Fruit fly (Drosophila melanogaster) whole organism, pupa: ENCODE measurements around the gene mthl8.

Source experiments
- Ets98B ChIP-seq: fragments of 200-800 bp; sonication (Bioruptor generic); IDR thresholded peaks from 2 replicates; pipeline ENCODE4 v1.3.6; 2022; ENCODE audit warnings: missing biosample characterization, missing genetic modification characterization
- fd96Ca ChIP-seq: fragments of 200-800 bp; sonication (Bioruptor generic); IDR thresholded peaks from 3 replicates; pipeline ENCODE4 v1.3.6; 2022; ENCODE audit warnings: missing biosample characterization, missing genetic modification characterization

- TF ChIP-seq Ets98B (GFP tag; lab: Robert Waterston, UW): no peak
- no peak for TF ChIP-seq fd96Ca
Measured at dm6 chr3L:75232-75631, 53.0 kb downstream of the mthl8 start, which contains the start of gene CG13405.
